Worm (Caenorhabditis elegans) whole organism, L4/young adult: ENCODE measurements around the gene T11G6.2.
A peak's percentile ranks its signal among the peaks of the same experiment; 100 is the strongest.

Experiments used
- W03F9.2 ChIP-seq: fragments of 150-350 bp; optimal IDR thresholded peaks from 2 replicates; lab custom pipeline; 2014; ENCODE audit warnings: missing biosample characterization, missing genetic modification characterization
- him-1 ChIP-seq: sonication (generic microtip); optimal IDR thresholded peaks from 2 replicates; lab custom pipeline; 2016; ENCODE audit warnings: missing genotype, missing genetic modification reagents, missing genetic modification characterization, missing compliant biosample characterization

DNA sequence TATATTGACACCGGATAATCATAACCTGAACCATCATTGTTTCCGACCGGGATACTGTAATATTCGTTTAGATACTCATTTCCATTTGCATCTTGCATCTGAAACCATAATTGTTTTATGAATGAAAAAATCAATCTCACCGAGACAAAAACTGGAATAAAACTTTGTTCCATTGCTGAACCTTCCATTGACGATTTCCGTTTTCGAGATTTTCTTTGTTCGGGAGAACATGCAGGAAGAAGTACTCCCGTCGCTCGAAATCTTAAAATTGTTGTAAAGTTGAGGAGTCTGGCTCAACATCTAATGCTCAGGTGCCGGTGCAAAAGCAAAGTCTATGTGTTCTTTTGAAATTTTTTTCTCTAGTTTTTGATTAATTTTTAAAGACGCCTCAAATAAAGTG, 32.3 kb downstream of the T11G6.2 start:
- TF ChIP-seq him-1 (tag; lab: Kevin White, UChicago) (peak; percentile 69), W03F9.2 (no peak)
